Fruit fly (Drosophila melanogaster): ENCODE data around the gene chic.

DNA sequence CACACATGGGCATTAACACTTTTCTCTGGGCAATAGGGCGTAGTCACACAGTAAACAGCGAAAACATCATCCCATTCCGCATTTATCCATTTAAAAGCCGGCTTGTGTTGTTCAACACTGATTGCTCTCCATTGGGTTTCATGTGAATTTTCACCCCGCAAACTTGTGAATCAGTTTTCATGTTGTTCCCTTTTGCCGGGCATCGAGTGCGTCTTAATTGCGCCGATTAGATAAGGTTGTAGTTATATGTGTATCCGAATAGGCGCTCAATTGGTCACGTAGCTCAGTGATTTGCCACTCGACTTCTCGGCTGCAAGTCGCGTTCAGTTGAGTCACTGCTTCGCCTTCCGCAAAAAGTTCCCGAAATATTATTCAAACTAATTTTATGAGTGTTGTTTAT, 6.1 kb upstream of the chic start:
- TF ChIP-seq Sin3A (optimal IDR thresholded peaks at IDR 0.05) (no peak), psq (optimal IDR thresholded peaks at IDR 0.05) (no peak), h (optimal IDR thresholded peaks at IDR 0.05) (no peak), insv (optimal IDR thresholded peaks at IDR 0.05) (no peak), ttk (optimal IDR thresholded peaks at IDR 0.05) (no peak)
